Worm (Caenorhabditis elegans) whole organism, L3 larva: ENCODE measurements around the gene pars-1.

Experiments used
- R02D3.7 ChIP-seq: fragments of 150-350 bp; optimal IDR thresholded peaks from 2 replicates; lab custom pipeline; 2014; ENCODE audit warnings: missing biosample characterization, missing genetic modification characterization
- aly-2 ChIP-seq: fragments of 150-350 bp; optimal IDR thresholded peaks from 2 replicates; lab custom pipeline; 2014; ENCODE audit warnings: missing biosample characterization, missing genetic modification characterization
- ama-1 ChIP-seq: fragments of 150-350 bp; optimal IDR thresholded peaks from 2 replicates; lab custom pipeline; 2018
- ceh-16 ChIP-seq: sonication (generic microtip); optimal IDR thresholded peaks from 2 replicates; lab custom pipeline; 2017; ENCODE audit warnings: missing biosample characterization, missing genetic modification characterization
- ceh-28 ChIP-seq: fragments of 150-350 bp; optimal IDR thresholded peaks from 2 replicates; lab custom pipeline; 2014; ENCODE audit warnings: missing biosample characterization, missing genetic modification reagents, missing genetic modification characterization
- egl-5 ChIP-seq: fragments of 150-350 bp; optimal IDR thresholded peaks from 2 replicates; lab custom pipeline; 2017; ENCODE audit warnings: missing biosample characterization, missing genetic modification reagents, missing genetic modification characterization, inconsistent platforms
- elt-2 ChIP-seq: sonication (generic microtip); optimal IDR thresholded peaks from 2 replicates; lab custom pipeline; 2016; ENCODE audit warnings: missing genetic modification reagents, mild to moderate bottlenecking, missing genetic modification characterization, missing compliant biosample characterization
- fkh-10 ChIP-seq: sonication (generic microtip); optimal IDR thresholded peaks from 2 replicates; lab custom pipeline; 2017; ENCODE audit warnings: missing biosample characterization, missing genetic modification reagents, missing genetic modification characterization
- fkh-2 ChIP-seq: fragments of 150-350 bp; optimal IDR thresholded peaks from 2 replicates; lab custom pipeline; 2014; ENCODE audit warnings: missing biosample characterization, missing genetic modification reagents, missing genetic modification characterization
- fos-1 ChIP-seq: fragments of 150-350 bp; optimal IDR thresholded peaks from 2 replicates; lab custom pipeline; 2014; ENCODE audit warnings: missing biosample characterization, missing genetic modification characterization
- jun-1 ChIP-seq: fragments of 150-350 bp; optimal IDR thresholded peaks from 2 replicates; lab custom pipeline; 2014; ENCODE audit warnings: missing biosample characterization, missing genetic modification reagents, missing genetic modification characterization
- lin-15B ChIP-seq: fragments of 150-350 bp; optimal IDR thresholded peaks from 2 replicates; lab custom pipeline; 2014; ENCODE audit warnings: missing biosample characterization, missing genetic modification characterization
- lin-39 ChIP-seq: fragments of 150-350 bp; optimal IDR thresholded peaks from 2 replicates; lab custom pipeline; 2018; ENCODE audit warnings: missing biosample characterization, missing genetic modification reagents, missing genetic modification characterization
- lsy-12 ChIP-seq: sonication (generic microtip); optimal IDR thresholded peaks from 2 replicates; lab custom pipeline; 2016; ENCODE audit warnings: mild to moderate bottlenecking, missing genetic modification characterization, missing compliant biosample characterization
- mdl-1 ChIP-seq: fragments of 150-350 bp; optimal IDR thresholded peaks from 2 replicates; lab custom pipeline; 2014; ENCODE audit warnings: missing biosample characterization, missing genetic modification characterization
- mml-1 ChIP-seq: fragments of 150-350 bp; sonication (generic microtip); optimal IDR thresholded peaks from 3 replicates; lab custom pipeline; 2014; ENCODE audit warnings: missing biosample characterization, missing genetic modification characterization
- nfya-1 ChIP-seq: sonication (generic microtip); optimal IDR thresholded peaks from 2 replicates; lab custom pipeline; 2017; ENCODE audit warnings: missing genetic modification characterization, mild to moderate bottlenecking, missing compliant biosample characterization, antibody characterized with exemption, moderate library complexity; ENCODE audit not compliant: insufficient read depth
- nhr-11 ChIP-seq: fragments of 150-350 bp; optimal IDR thresholded peaks from 2 replicates; lab custom pipeline; 2014; ENCODE audit warnings: missing biosample characterization, missing genetic modification characterization
- nhr-12 ChIP-seq: fragments of 150-350 bp; optimal IDR thresholded peaks from 2 replicates; lab custom pipeline; 2014; ENCODE audit warnings: missing biosample characterization, missing genetic modification characterization
- nhr-23 ChIP-seq: fragments of 150-350 bp; optimal IDR thresholded peaks from 2 replicates; lab custom pipeline; 2014; ENCODE audit warnings: missing biosample characterization, missing genetic modification reagents, missing genetic modification characterization
- nhr-237 ChIP-seq: fragments of 150-350 bp; optimal IDR thresholded peaks from 2 replicates; lab custom pipeline; 2014; ENCODE audit warnings: missing biosample characterization, missing genetic modification characterization
- nhr-25 ChIP-seq: sonication (generic microtip); optimal IDR thresholded peaks from 2 replicates; lab custom pipeline; 2017; ENCODE audit warnings: missing biosample characterization, missing genetic modification characterization
- nhr-28 ChIP-seq: fragments of 150-350 bp; optimal IDR thresholded peaks from 2 replicates; lab custom pipeline; 2014; ENCODE audit warnings: missing biosample characterization, missing genetic modification characterization
- nhr-76 ChIP-seq: fragments of 150-350 bp; sonication (generic microtip); optimal IDR thresholded peaks from 5 replicates; lab custom pipeline; 2014; ENCODE audit warnings: missing biosample characterization, missing genetic modification characterization
- nhr-77 ChIP-seq: fragments of 150-350 bp; optimal IDR thresholded peaks from 2 replicates; lab custom pipeline; 2014; ENCODE audit warnings: missing biosample characterization, missing genetic modification characterization
- pha-4 ChIP-seq: fragments of 150-350 bp; optimal IDR thresholded peaks from 2 replicates; lab custom pipeline; 2014; ENCODE audit warnings: missing biosample characterization, missing genetic modification reagents, missing genetic modification characterization
- pqm-1 ChIP-seq: fragments of 150-350 bp; optimal IDR thresholded peaks from 2 replicates; lab custom pipeline; 2017; ENCODE audit warnings: missing biosample characterization, missing genetic modification characterization, inconsistent platforms
- sea-2 ChIP-seq: fragments of 150-350 bp; sonication (generic microtip); optimal IDR thresholded peaks from 4 replicates; lab custom pipeline; 2014; ENCODE audit warnings: missing biosample characterization, missing genetic modification reagents, missing genetic modification characterization
- skn-1 ChIP-seq: fragments of 150-350 bp; optimal IDR thresholded peaks from 2 replicates; lab custom pipeline; 2014; ENCODE audit warnings: missing biosample characterization, missing genetic modification characterization
- snpc-4 ChIP-seq: fragments of 150-350 bp; optimal IDR thresholded peaks from 2 replicates; lab custom pipeline; 2014; ENCODE audit warnings: missing biosample characterization, missing genetic modification characterization
- tbx-2 ChIP-seq: sonication (generic microtip); optimal IDR thresholded peaks from 2 replicates; lab custom pipeline; 2016; ENCODE audit warnings: mild to moderate bottlenecking, missing genetic modification characterization, missing compliant biosample characterization
- ztf-11 ChIP-seq: fragments of 150-350 bp; optimal IDR thresholded peaks from 2 replicates; lab custom pipeline; 2014; ENCODE audit warnings: missing biosample characterization, missing genetic modification characterization
- ztf-4 ChIP-seq: fragments of 150-350 bp; optimal IDR thresholded peaks from 2 replicates; lab custom pipeline; 2014; ENCODE audit warnings: missing biosample characterization, missing genetic modification characterization

pars-1 gene

ce11 chrIII:7285783-7286182, 47.0 kb downstream of the pars-1 start, which contains the start of gene pho-5:
Gene pho-5 (minus strand): TSS chrIII:7285883.
- TF ChIP-seq nhr-77 (no peak), lsy-12 (no peak), nhr-12 (tag; lab: Kevin White, UChicago) (no peak), snpc-4 (tag; lab: Kevin White, UChicago) (no peak), fkh-10 (no peak), nfya-1 (tag; lab: Kevin White, UChicago) (no peak), ztf-11 (tag; lab: Kevin White, UChicago) (no peak), tbx-2 (tag; lab: Kevin White, UChicago) (no peak), mdl-1 (tag; lab: Kevin White, UChicago) (no peak), ztf-4 (tag; lab: Kevin White, UChicago) (no peak), nhr-11 (tag; lab: Kevin White, UChicago) (no peak), nhr-237 (tag; lab: Kevin White, UChicago) (no peak), R02D3.7 (no peak), nhr-28 (tag; lab: Kevin White, UChicago) (no peak), sea-2 (no peak), nhr-76 (tag; lab: Kevin White, UChicago) (no peak), lin-39 (tag; lab: Kevin White, UChicago) (no peak)

- TF ChIP-seq pqm-1 (tag; lab: Kevin White, UChicago) (no peak), nhr-25 (tag; lab: Kevin White, UChicago) (no peak), R02D3.7 (no peak), fos-1 (no peak), egl-5 (tag; lab: Kevin White, UChicago) (no peak), ceh-16 (no peak), aly-2 (no peak), ama-1 (lab: Kevin White, UChicago) (no peak), jun-1 (tag; lab: Kevin White, UChicago) (no peak), snpc-4 (tag; lab: Kevin White, UChicago) (no peak), mdl-1 (tag; lab: Kevin White, UChicago) (no peak), nhr-237 (tag; lab: Kevin White, UChicago) (no peak), pha-4 (no peak), mml-1 (no peak), skn-1 (tag; lab: Kevin White, UChicago) (no peak), elt-2 (tag; lab: Kevin White, UChicago) (no peak)
These were observed 48.7 kb downstream of the pars-1 start, which contains the start of gene ykt-6 for ce11 chrIII:7287503-7287902. Gene ykt-6 (minus strand): TSS chrIII:7287603.

DNA sequence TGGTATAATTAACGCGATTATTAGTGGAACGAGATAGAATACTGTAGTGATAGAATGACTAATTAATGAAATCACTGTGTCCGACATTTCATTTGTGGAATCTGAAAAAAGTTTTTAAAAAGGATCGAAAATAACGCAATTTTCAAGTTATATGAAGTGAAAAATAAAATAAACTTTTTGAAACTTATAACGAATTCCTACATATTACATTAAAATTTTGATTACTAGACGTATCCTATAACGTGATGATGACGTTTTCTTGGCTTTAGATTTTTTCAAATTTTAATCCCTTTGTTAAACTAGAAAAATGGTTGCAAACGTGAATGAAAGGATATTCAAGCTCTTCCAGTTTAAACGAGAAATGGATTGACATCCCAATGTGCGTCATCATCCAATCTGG, 51.6 kb downstream of the pars-1 start, which contains the start of gene algn-11:
algn-11 (minus strand) TSS at position 101 of the 400 bp plus-strand sequence.
- TF ChIP-seq nhr-23 (tag; lab: Kevin White, UChicago) (no peak), ztf-11 (tag; lab: Kevin White, UChicago) (no peak), tbx-2 (tag; lab: Kevin White, UChicago) (no peak), ceh-28 (tag; lab: Kevin White, UChicago) (no peak), nhr-25 (tag; lab: Kevin White, UChicago) (no peak), egl-5 (tag; lab: Kevin White, UChicago) (no peak), lin-15B (no peak), fos-1 (no peak), nhr-12 (tag; lab: Kevin White, UChicago) (no peak), fkh-2 (no peak)
